Worm (Caenorhabditis elegans): Measurements from ENCODE around the gene cyp-29A3.

- no peak for TF ChIP-seq ZK546.5 (tag; optimal IDR thresholded peaks at IDR 0.05)
- TF ChIP-seq nhr-237 (tag; optimal IDR thresholded peaks at IDR 0.05) = no peak
- TF ChIP-seq nhr-25 (tag; optimal IDR thresholded peaks at IDR 0.05) = no peak
- TF ChIP-seq Y55F3AM.14 (GFP tag; optimal IDR thresholded peaks at IDR 0.05) = no peak
- TF ChIP-seq egl-27 (tag; optimal IDR thresholded peaks at IDR 0.05) = no peak
- TF ChIP-seq skn-1 (tag; optimal IDR thresholded peaks at IDR 0.05) = no peak
These were observed 14.0 kb upstream of the cyp-29A3 start, which contains the start of gene B0348.2 for ce11 chrV:45010-45409.
